Worm (Caenorhabditis elegans): ENCODE measurements around the gene sec-24.2.
A peak's percentile ranks its signal among the peaks of the same experiment; 100 is the strongest.

Gene sec-24.2

ce11 chrIV:12371879-12372278 is 11.3 kb upstream of the sec-24.2 start, which contains the start of gene wdr-46:
TSS of gene wdr-46 (plus strand) at chrIV:12372253.
- TF ChIP-seq mab-9 (GFP tag; IDR thresholded peaks at IDR 0.05) (peak; percentile 70; the same call in 1 of the 2 replicates), hlh-4 (tag; optimal IDR thresholded peaks at IDR 0.05) (no peak), elt-2 (tag; optimal IDR thresholded peaks at IDR 0.05) (no peak), lin-35 (GFP tag; optimal IDR thresholded peaks at IDR 0.05) (peak; percentile 98 to 99), unc-86 (tag; optimal IDR thresholded peaks at IDR 0.05) (peak; percentile 86), ztf-4 (tag; optimal IDR thresholded peaks at IDR 0.05) (peak; percentile 65), fkh-10 (GFP tag; optimal IDR thresholded peaks at IDR 0.05) (peak; percentile 48), elt-3 (tag; optimal IDR thresholded peaks at IDR 0.05) (peak in 3 of 6 experiments; percentile 56 to 83 (median 66)), nhr-237 (tag; optimal IDR thresholded peaks at IDR 0.05) (peak; percentile 62), blmp-1 (tag; optimal IDR thresholded peaks at IDR 0.05) (no peak), C04F5.9 (tag; optimal IDR thresholded peaks at IDR 0.05) (peak; percentile 73), sup-37 (GFP tag; optimal IDR thresholded peaks at IDR 0.05) (peak; percentile 38), nhr-85 (tag) (peak; percentile 92), nhr-20 (tag; optimal IDR thresholded peaks at IDR 0.05) (peak; percentile 90), egl-27 (tag; optimal IDR thresholded peaks at IDR 0.05) (no peak), efl-1 (optimal IDR thresholded peaks at IDR 0.05) (peak; percentile 88 to 99), efl-1 (GFP tag; optimal IDR thresholded peaks at IDR 0.05 in 1 of 2) (peak; percentile 99 to 100), nhr-90 (tag; optimal IDR thresholded peaks at IDR 0.05; ENCODE audit: poor library complexity) (peak; percentile 88), mep-1 (tag; optimal IDR thresholded peaks at IDR 0.05) (peak; percentile 93), pqm-1 (tag; optimal IDR thresholded peaks at IDR 0.05) (no peak), mef-2 (tag; optimal IDR thresholded peaks at IDR 0.05) (no peak), pag-3 (tag; optimal IDR thresholded peaks at IDR 0.05; ENCODE audit: borderline replicate concordance, insufficient read depth) (no peak), skn-1 (tag; optimal IDR thresholded peaks at IDR 0.05) (peak; percentile 88), nhr-84 (tag; optimal IDR thresholded peaks at IDR 0.05) (no peak), egl-13 (tag; optimal IDR thresholded peaks at IDR 0.05) (peak; percentile 78), F16B12.6 (tag; optimal IDR thresholded peaks at IDR 0.05) (peak; percentile 98), jun-1 (tag; optimal IDR thresholded peaks at IDR 0.05) (peak; percentile 83), nhr-28 (tag; optimal IDR thresholded peaks at IDR 0.05) (no peak), ceh-82 (tag; optimal IDR thresholded peaks at IDR 0.05) (peak; percentile 84 to 89 (median 87)), fos-1 (tag; optimal IDR thresholded peaks at IDR 0.05) (peak; percentile 84), pax-3 (tag; optimal IDR thresholded peaks at IDR 0.05) (peak; percentile 59), sox-4 (tag; optimal IDR thresholded peaks at IDR 0.05) (peak; percentile 45), C34B4.2 (tag; optimal IDR thresholded peaks at IDR 0.05) (no peak), zip-4 (GFP tag; optimal IDR thresholded peaks at IDR 0.05) (peak; percentile 57), mdl-1 (tag; optimal IDR thresholded peaks at IDR 0.05) (peak in 1 of 2 experiments; percentile 79), rnt-1 (tag; optimal IDR thresholded peaks at IDR 0.05) (peak; percentile 90), ceh-63 (GFP tag; optimal IDR thresholded peaks at IDR 0.05) (no peak), Y116A8C.19 (tag; optimal IDR thresholded peaks at IDR 0.05; ENCODE audit: borderline replicate concordance) (no peak), lin-39 (tag; optimal IDR thresholded peaks at IDR 0.05) (peak; percentile 83), nhr-47 (tag; optimal IDR thresholded peaks at IDR 0.05) (peak; percentile 92), lin-14 (GFP tag; optimal IDR thresholded peaks at IDR 0.05) (peak; percentile 82), unc-62 (GFP tag; optimal IDR thresholded peaks at IDR 0.05) (no peak), nhr-11 (tag; optimal IDR thresholded peaks at IDR 0.05) (peak; percentile 59), aly-2 (tag; optimal IDR thresholded peaks at IDR 0.05) (peak; percentile 72), hpl-2 (GFP tag; optimal IDR thresholded peaks at IDR 0.05) (no peak), ceh-8 (GFP tag; optimal IDR thresholded peaks at IDR 0.05) (peak; percentile 76), ztf-11 (tag; optimal IDR thresholded peaks at IDR 0.05) (peak in 1 of 2 experiments; percentile 68), dpl-1 (GFP tag; optimal IDR thresholded peaks at IDR 0.05) (peak; percentile 98 to 99 (median 99)), grh-1 (GFP tag; IDR thresholded peaks at IDR 0.05) (peak; percentile 83), lin-13 (GFP tag; optimal IDR thresholded peaks at IDR 0.05) (peak; percentile 68), sptf-1 (tag; optimal IDR thresholded peaks at IDR 0.05) (no peak), lsy-2 (tag; optimal IDR thresholded peaks at IDR 0.05) (peak; percentile 100)
